Fruit fly (Drosophila melanogaster): ENCODE results near the gene aop.

DNA sequence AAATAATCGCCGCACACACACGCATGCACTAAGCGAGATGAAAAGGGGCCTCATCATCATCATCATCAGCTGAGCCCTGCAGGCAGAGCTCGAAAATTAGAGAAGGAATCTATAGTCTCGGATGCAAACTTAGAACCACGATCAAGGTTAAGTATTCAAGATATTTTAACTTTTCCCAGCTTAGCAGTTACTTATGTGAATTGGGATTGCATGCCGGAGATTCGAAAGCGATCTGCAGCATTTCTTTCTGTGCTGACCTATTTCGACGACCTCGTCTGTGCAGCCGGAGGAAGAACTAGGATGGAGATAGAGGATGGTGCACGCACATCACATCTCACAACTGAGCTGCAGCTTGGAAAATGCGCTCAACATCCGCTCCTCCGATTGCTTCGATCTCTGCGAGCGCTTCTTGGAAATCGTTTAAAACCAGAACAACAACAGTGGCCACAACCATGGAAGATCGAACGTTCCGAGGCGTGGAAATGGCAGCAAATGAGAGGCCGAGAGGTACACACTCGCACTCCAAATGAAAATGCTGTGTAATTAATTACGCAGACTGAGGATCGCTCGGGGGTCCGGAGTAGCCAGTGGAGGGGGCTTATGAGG is 4.3 kb upstream of the aop start:
- TF ChIP-seq CG8478 (optimal IDR thresholded peaks at IDR 0.05), result no peak
- no peak for TF ChIP-seq CTCF (optimal IDR thresholded peaks at IDR 0.05)

Data from S2 (cell line).